Fruit fly (Drosophila melanogaster): ENCODE measurements around the gene sstn.

dm6 chr3L:15064877-15065276, 29.6 kb downstream of the sstn start, which contains the start of gene Sytbeta:
- no peak for TF ChIP-seq CG7745 (tag; optimal IDR thresholded peaks at IDR 0.05)
- no peak for TF ChIP-seq CG15269 (tag; optimal IDR thresholded peaks at IDR 0.05)
- TF ChIP-seq vvl (GFP tag; IDR thresholded peaks at IDR 0.05), result no peak
- no peak for TF ChIP-seq en (GFP tag; optimal IDR thresholded peaks at IDR 0.05)
- no peak for TF ChIP-seq CG10543 (GFP tag; optimal IDR thresholded peaks at IDR 0.05)
- no peak for TF ChIP-seq lmd (GFP tag; IDR thresholded peaks at IDR 0.05)
